Worm (Caenorhabditis elegans) whole organism, late embryonic: Measurements from ENCODE around the gene F39B3.7.

Experiments
- F13H6.1 ChIP-seq: sonication (generic microtip); optimal IDR thresholded peaks from 2 replicates; lab custom pipeline; 2016; ENCODE audit warnings: missing genetic modification characterization, missing compliant biosample characterization
- hlh-8 ChIP-seq: sonication (generic microtip); optimal IDR thresholded peaks from 2 replicates; lab custom pipeline; 2016; ENCODE audit warnings: missing genotype, missing genetic modification characterization, missing compliant biosample characterization
- nhr-11 ChIP-seq: fragments of 150-350 bp; optimal IDR thresholded peaks from 2 replicates; lab custom pipeline; 2014; ENCODE audit warnings: missing biosample characterization, missing genetic modification characterization

- TF ChIP-seq F13H6.1 (tag; lab: Kevin White, UChicago) (no peak), nhr-11 (tag; lab: Kevin White, UChicago) (no peak), hlh-8 (tag; lab: Kevin White, UChicago) (no peak)
Measured at ce11 chrX:17537568-17537967, 29.7 kb downstream of the F39B3.7 start.
